Worm (Caenorhabditis elegans) whole organism, late embryonic: ENCODE results near the gene C32D5.8.

Experiments
- ama-1 ChIP-seq: fragments of 150-350 bp; optimal IDR thresholded peaks from 2 replicates; lab custom pipeline; 2014
- ceh-34 ChIP-seq: sonication (generic microtip); optimal IDR thresholded peaks from 2 replicates; lab custom pipeline; 2016; ENCODE audit warnings: mild to moderate bottlenecking, missing genetic modification characterization, missing compliant biosample characterization
- ceh-6 ChIP-seq: fragments of 200-800 bp; sonication (Bioruptor generic); optimal IDR thresholded peaks from 2 replicates; lab custom pipeline; 2018; ENCODE audit warnings: mild to moderate bottlenecking, missing genetic modification characterization, missing compliant biosample characterization
- che-1 ChIP-seq: sonication (generic microtip); optimal IDR thresholded peaks from 2 replicates; lab custom pipeline; 2016; ENCODE audit warnings: mild to moderate bottlenecking, missing genetic modification characterization, missing compliant biosample characterization
- dmd-4 ChIP-seq: sonication (generic microtip); optimal IDR thresholded peaks from 2 replicates; lab custom pipeline; 2016; ENCODE audit warnings: borderline replicate concordance, missing genetic modification characterization, missing compliant biosample characterization
- ets-4 ChIP-seq: sonication (generic microtip); optimal IDR thresholded peaks from 2 replicates; lab custom pipeline; 2016; ENCODE audit warnings: missing genetic modification characterization, missing compliant biosample characterization
- madf-2 ChIP-seq: sonication (generic microtip); optimal IDR thresholded peaks from 2 replicates; lab custom pipeline; 2017; ENCODE audit warnings: missing genetic modification characterization, missing compliant biosample characterization
- nhr-11 ChIP-seq: fragments of 150-350 bp; optimal IDR thresholded peaks from 2 replicates; lab custom pipeline; 2014; ENCODE audit warnings: missing biosample characterization, missing genetic modification characterization
- pag-3 ChIP-seq: sonication (generic microtip); optimal IDR thresholded peaks from 2 replicates; lab custom pipeline; 2016; ENCODE audit warnings: missing compliant biosample characterization, missing genetic modification characterization, borderline replicate concordance
- pat-9 ChIP-seq: fragments of 200-800 bp; sonication (Bioruptor generic); optimal IDR thresholded peaks from 2 replicates; lab custom pipeline; 2018; ENCODE audit warnings: mild to moderate bottlenecking, missing genetic modification characterization, moderate library complexity, missing compliant biosample characterization
- rnt-1 ChIP-seq: sonication (generic microtip); optimal IDR thresholded peaks from 2 replicates; lab custom pipeline; 2016; ENCODE audit warnings: missing genetic modification characterization, missing compliant biosample characterization

- TF ChIP-seq che-1 (tag; lab: Kevin White, UChicago) (no peak), ceh-34 (tag; lab: Kevin White, UChicago) (no peak), madf-2 (no peak), ceh-6 (GFP tag; lab: Kevin White, UChicago) (no peak), pag-3 (tag; lab: Kevin White, UChicago) (no peak), pat-9 (no peak), ets-4 (tag; lab: Kevin White, UChicago) (peak; percentile 52), rnt-1 (tag; lab: Kevin White, UChicago) (peak; percentile 26), dmd-4 (tag; lab: Kevin White, UChicago) (no peak), ama-1 (lab: Kevin White, UChicago) (no peak), nhr-11 (no peak)
These were observed 24.3 kb upstream of the C32D5.8 start for ce11 chrII:6370110-6370509.
